Worm (Caenorhabditis elegans): ENCODE results near the gene T28F3.5.

ce11 chrIV:17278861-17279591 is 15.6 kb upstream of the T28F3.5 start, which contains the start of gene hsp-1:
- TF ChIP-seq snpc-4 (GFP tag; optimal IDR thresholded peaks at IDR 0.05), result no peak
- TF ChIP-seq snpc-4 (tag; optimal IDR thresholded peaks at IDR 0.05), result peak in 1 of 4 experiments; percentile 33
- TF ChIP-seq fkh-3 (tag; optimal IDR thresholded peaks at IDR 0.05), result no peak
- TF ChIP-seq ztf-26 (tag; optimal IDR thresholded peaks at IDR 0.05), result no peak
- no peak for TF ChIP-seq nhr-90 (tag; optimal IDR thresholded peaks at IDR 0.05)
- no peak for TF ChIP-seq lir-1 (GFP tag; conservative IDR thresholded peaks at IDR 0.05)
- TF ChIP-seq F33H1.4 (GFP tag; IDR thresholded peaks at IDR 0.05), result no peak
- no peak for TF ChIP-seq pha-4 (tag; optimal IDR thresholded peaks at IDR 0.05)
- no peak for TF ChIP-seq tbp1 (GFP tag; optimal IDR thresholded peaks at IDR 0.05)
- TF ChIP-seq B0035.1 (tag; optimal IDR thresholded peaks at IDR 0.05), result no peak
- TF ChIP-seq sdz-38 (tag; optimal IDR thresholded peaks at IDR 0.05), result no peak
- no peak for TF ChIP-seq mel-28 (tag; optimal IDR thresholded peaks at IDR 0.05; ENCODE audit: borderline replicate concordance)
- TF ChIP-seq him-1 (tag; optimal IDR thresholded peaks at IDR 0.05), result no peak
- TF ChIP-seq F10E7.11 (tag; optimal IDR thresholded peaks at IDR 0.05), result no peak
- no peak for TF ChIP-seq rpc-1 (optimal IDR thresholded peaks at IDR 0.05)
- no peak for TF ChIP-seq rpc-1 (tag; optimal IDR thresholded peaks at IDR 0.05)

Measured in whole organism, young adult.